Fruit fly (Drosophila melanogaster): ENCODE measurements around the gene Epg5.

Epg5 gene

DNA sequence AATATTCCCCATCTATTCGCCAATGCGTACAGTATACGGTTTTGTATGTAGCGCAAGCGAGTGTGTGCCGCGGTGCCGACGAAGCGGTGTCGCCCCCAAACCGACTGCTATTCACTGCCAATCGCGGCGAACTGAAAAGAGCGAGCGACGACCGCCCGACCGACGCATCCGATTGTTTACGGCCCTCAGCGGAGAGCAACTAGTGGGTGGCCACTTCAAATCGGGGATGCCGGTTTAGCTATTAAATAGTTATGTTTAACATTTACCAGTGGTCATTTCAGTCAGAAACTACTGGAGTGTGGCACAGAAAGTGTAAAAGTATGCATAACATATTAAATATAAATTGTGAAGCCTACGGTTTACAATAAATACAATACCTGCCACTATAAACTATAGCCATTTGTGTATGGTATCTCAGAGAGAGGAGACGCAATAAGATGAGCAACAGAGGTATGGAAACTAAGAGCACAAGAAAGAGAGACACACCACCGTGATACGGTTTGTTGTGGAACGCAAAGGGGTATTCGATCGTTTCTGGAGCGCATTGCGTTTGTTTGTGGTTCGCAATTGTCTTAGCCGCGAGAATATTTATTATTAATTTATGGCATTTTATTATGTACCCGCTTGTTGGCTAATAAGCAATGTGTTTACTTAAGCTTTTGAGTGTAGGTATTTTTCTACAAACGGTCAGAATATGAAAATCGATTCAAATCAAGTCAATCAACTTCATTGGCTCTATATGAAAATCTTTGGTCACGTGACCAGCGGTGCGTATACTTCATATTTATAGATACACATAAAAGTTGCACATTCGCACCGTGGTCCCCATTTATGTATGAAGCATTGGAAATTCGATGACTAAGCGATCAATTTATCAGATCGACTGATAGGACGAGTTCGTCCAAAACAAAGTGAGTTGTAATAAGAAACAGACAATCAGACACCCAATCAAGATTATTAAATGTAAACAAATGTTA, 18.4 kb downstream of the Epg5 start (continued):
- TF ChIP-seq Hr51 (GFP tag; optimal IDR thresholded peaks at IDR 0.05) (peak in 1 of 2 experiments; percentile 8), B-H1 (GFP tag; IDR thresholded peaks at IDR 0.05) (no peak), sc (optimal IDR thresholded peaks at IDR 0.05) (no peak), sc (GFP tag; optimal IDR thresholded peaks at IDR 0.05) (no peak), CG9797 (GFP tag; optimal IDR thresholded peaks at IDR 0.05) (no peak), zen2 (GFP tag; IDR thresholded peaks at IDR 0.05; ENCODE audit: partially characterized antibody) (no peak; the same call in 2 of the 3 replicates), Ravus (GFP tag; IDR thresholded peaks at IDR 0.05) (no peak), disco-r (GFP tag; optimal IDR thresholded peaks at IDR 0.05) (no peak), zf30C (GFP tag; optimal IDR thresholded peaks at IDR 0.05) (no peak), CG10979 (tag; optimal IDR thresholded peaks at IDR 0.05) (peak; percentile 50), CG12659 (GFP tag; optimal IDR thresholded peaks at IDR 0.05) (no peak), Dp (GFP tag; optimal IDR thresholded peaks at IDR 0.05) (no peak), CG18262 (tag; optimal IDR thresholded peaks at IDR 0.05) (no peak), ab (GFP tag; optimal IDR thresholded peaks at IDR 0.05) (no peak), Fer1 (GFP tag; optimal IDR thresholded peaks at IDR 0.05) (peak; percentile 25), Hr39 (optimal IDR thresholded peaks at IDR 0.05) (no peak), Stat92E (GFP tag; optimal IDR thresholded peaks at IDR 0.05) (peak in 1 of 3 experiments; percentile 32), Doc3 (GFP tag; IDR thresholded peaks at IDR 0.05; ENCODE audit: partially characterized antibody) (no peak), CG8290 (GFP tag; optimal IDR thresholded peaks at IDR 0.05) (no peak), CG8290 (tag; optimal IDR thresholded peaks at IDR 0.05) (peak in 1 of 2 experiments; percentile 71), nmo (GFP tag; optimal IDR thresholded peaks at IDR 0.05) (no peak), CG13424 (tag; optimal IDR thresholded peaks at IDR 0.05) (no peak), CG4854 (GFP tag; optimal IDR thresholded peaks at IDR 0.05) (no peak), NFAT (GFP tag; IDR thresholded peaks at IDR 0.05) (peak; percentile 30; the same call in 1 of the 2 replicates), Ptx1 (GFP tag; IDR thresholded peaks at IDR 0.05) (no peak), CG34224 (GFP tag; IDR thresholded peaks at IDR 0.05; ENCODE audit: partially characterized antibody) (0 out of 3 replicates have a peak, but pooled peaks have one; percentile 55), CG10462 (GFP tag; optimal IDR thresholded peaks at IDR 0.05) (no peak), dimm (GFP tag; IDR thresholded peaks at IDR 0.05) (no peak), sens (GFP tag) (peak; percentile 82), CG6272 (GFP tag; IDR thresholded peaks at IDR 0.05) (peak; percentile 28; the same call in 1 of the 2 replicates), CG15479 (GFP tag; optimal IDR thresholded peaks at IDR 0.05) (no peak), CG6791 (GFP tag; IDR thresholded peaks at IDR 0.05; ENCODE audit: partially characterized antibody) (0 out of 3 replicates have a peak, but pooled peaks have one; percentile 24), zfh2 (GFP tag; optimal IDR thresholded peaks at IDR 0.05) (no peak), jing (GFP tag; optimal IDR thresholded peaks at IDR 0.05) (no peak), crc (GFP tag; optimal IDR thresholded peaks at IDR 0.05) (no peak), CG11504 (tag; optimal IDR thresholded peaks at IDR 0.05) (no peak), CG12391 (tag; optimal IDR thresholded peaks at IDR 0.05) (no peak), Doc2 (GFP tag; IDR thresholded peaks at IDR 0.05) (no peak), Hmr (GFP tag; optimal IDR thresholded peaks at IDR 0.05) (no peak), CG9727 (GFP tag; optimal IDR thresholded peaks at IDR 0.05) (peak; percentile 23), Ets65A (GFP tag) (peak; percentile 61), Poxn (GFP tag; IDR thresholded peaks at IDR 0.05) (no peak), CG17186 (GFP tag; optimal IDR thresholded peaks at IDR 0.05) (no peak), CG9215 (GFP tag; IDR thresholded peaks at IDR 0.05) (no peak), CG11695 (GFP tag; IDR thresholded peaks at IDR 0.05) (no peak), CG4360 (GFP tag; IDR thresholded peaks at IDR 0.05) (no peak), Sry-δ (GFP tag; optimal IDR thresholded peaks at IDR 0.05) (peak; percentile 11), onecut (GFP tag; IDR thresholded peaks at IDR 0.05) (no peak), Pdp1 (GFP tag; optimal IDR thresholded peaks at IDR 0.05) (no peak)

All from whole organism, embryonic.